Worm (Caenorhabditis elegans) whole organism, L4 larva: ENCODE measurements around the gene pms-2.

Experiments
- F44E2.7 ChIP-seq: fragments of 200-800 bp; sonication (Bioruptor generic); IDR thresholded peaks from 2 replicates; pipeline ENCODE4 v2.1.2; 2022; ENCODE audit warnings: missing genetic modification characterization, missing compliant biosample characterization
- T20F7.1 ChIP-seq: fragments of 200-800 bp; sonication (Bioruptor generic); optimal IDR thresholded peaks from 2 replicates; lab custom pipeline; 2018; ENCODE audit warnings: mild to moderate bottlenecking, missing genetic modification characterization, missing compliant biosample characterization
- Y105C5A.15 ChIP-seq: fragments of 200-800 bp; sonication (Bioruptor generic); IDR thresholded peaks from 2 replicates; pipeline ENCODE4 v1.3.6; 2022; ENCODE audit warnings: missing genetic modification characterization, missing compliant biosample characterization
- ZK337.2 ChIP-seq: fragments of 200-800 bp; sonication (Bioruptor generic); IDR thresholded peaks from 2 replicates; pipeline ENCODE4 v1.3.6; 2022; ENCODE audit warnings: missing genetic modification reagents, missing genetic modification characterization, missing compliant biosample characterization
- ZK546.5 ChIP-seq, 2 experiments: sonication (generic microtip); optimal IDR thresholded peaks; 2 replicates each; lab custom pipeline; 2017; ENCODE audit warnings: missing biosample characterization in 2 of 2, missing genetic modification characterization in 2 of 2
- aha-1 ChIP-seq: fragments of 150-350 bp; peaks from one replicate; lab custom pipeline; 2014; ENCODE audit warnings: missing biosample characterization, missing genetic modification characterization
- attf-4 ChIP-seq: sonication (generic microtip); optimal IDR thresholded peaks from 3 replicates; lab custom pipeline; 2017; ENCODE audit warnings: missing biosample characterization, missing genetic modification characterization
- ceh-28 ChIP-seq: fragments of 150-350 bp; optimal IDR thresholded peaks from 2 replicates; lab custom pipeline; 2014; ENCODE audit warnings: missing biosample characterization, missing genetic modification reagents, missing genetic modification characterization
- dmd-6 ChIP-seq: fragments of 200-800 bp; sonication (Bioruptor generic); IDR thresholded peaks from 2 replicates; pipeline ENCODE4 v1.3.6; 2022; ENCODE audit warnings: missing genetic modification reagents, missing genetic modification characterization, missing compliant biosample characterization
- dpl-1 ChIP-seq: fragments of 150-350 bp; optimal IDR thresholded peaks from 2 replicates; lab custom pipeline; 2014; ENCODE audit warnings: missing biosample characterization, missing genetic modification reagents, missing genetic modification characterization
- duxl-1 ChIP-seq: sonication (generic microtip); optimal IDR thresholded peaks from 2 replicates; lab custom pipeline; 2016; ENCODE audit warnings: mild to moderate bottlenecking, missing genetic modification characterization, moderate library complexity, missing compliant biosample characterization; ENCODE audit not compliant: poor library complexity
- dve-1 ChIP-seq: sonication (generic microtip); optimal IDR thresholded peaks from 2 replicates; lab custom pipeline; 2017; ENCODE audit warnings: antibody characterized with exemption, mild to moderate bottlenecking, missing genetic modification characterization, missing compliant biosample characterization; ENCODE audit not compliant: insufficient read depth
- fkh-10 ChIP-seq: fragments of 150-350 bp; optimal IDR thresholded peaks from 2 replicates; lab custom pipeline; 2014; ENCODE audit warnings: missing biosample characterization, missing genetic modification reagents, missing genetic modification characterization
- fos-1 ChIP-seq: fragments of 150-350 bp; optimal IDR thresholded peaks from 2 replicates; lab custom pipeline; 2014; ENCODE audit warnings: missing biosample characterization, missing genetic modification characterization
- hlh-11 ChIP-seq: fragments of 200-800 bp; sonication (Bioruptor generic); optimal IDR thresholded peaks from 2 replicates; lab custom pipeline; 2018; ENCODE audit warnings: mild to moderate bottlenecking, missing genetic modification characterization, missing compliant biosample characterization
- hlh-30 ChIP-seq: sonication (generic microtip); optimal IDR thresholded peaks from 2 replicates; lab custom pipeline; 2017; ENCODE audit warnings: antibody characterized with exemption, mild to moderate bottlenecking, missing genetic modification characterization, missing compliant biosample characterization; ENCODE audit not compliant: insufficient read depth
- lin-13 ChIP-seq: fragments of 150-350 bp; optimal IDR thresholded peaks from 2 replicates; lab custom pipeline; 2014; ENCODE audit warnings: missing biosample characterization, missing genetic modification reagents, missing genetic modification characterization
- lir-3 ChIP-seq: sonication (generic microtip); optimal IDR thresholded peaks from 2 replicates; lab custom pipeline; 2016; ENCODE audit warnings: mild to moderate bottlenecking, missing genetic modification characterization, missing compliant biosample characterization
- lsy-2 ChIP-seq, 2 experiments: fragments of 150-350 bp in 1 of 2; sonication (generic microtip) in 1 of 2; optimal IDR thresholded peaks; 2 replicates each; lab custom pipeline; 2014 to 2017; ENCODE audit warnings: missing biosample characterization in 2 of 2, missing genetic modification characterization in 2 of 2
- mep-1 ChIP-seq: fragments of 150-350 bp; sonication (generic microtip); optimal IDR thresholded peaks from 3 replicates; lab custom pipeline; 2014; ENCODE audit warnings: missing biosample characterization, missing genetic modification characterization
- mes-2 ChIP-seq: sonication (generic microtip); optimal IDR thresholded peaks from 2 replicates; lab custom pipeline; 2016; ENCODE audit warnings: missing genotype, mild to moderate bottlenecking, missing genetic modification characterization, missing compliant biosample characterization; ENCODE audit not compliant: poor library complexity, severe bottlenecking
- mxl-3 ChIP-seq: fragments of 200-800 bp; sonication (Bioruptor generic); optimal IDR thresholded peaks from 2 replicates; lab custom pipeline; 2018; ENCODE audit warnings: mild to moderate bottlenecking, missing genetic modification characterization, missing compliant biosample characterization
- nhr-111 ChIP-seq: fragments of 200-800 bp; sonication (Bioruptor generic); optimal IDR thresholded peaks from 2 replicates; lab custom pipeline; 2018; ENCODE audit warnings: mild to moderate bottlenecking, missing genetic modification characterization, missing compliant biosample characterization
- nhr-25 ChIP-seq: sonication (generic microtip); optimal IDR thresholded peaks from 2 replicates; lab custom pipeline; 2017; ENCODE audit warnings: missing genetic modification characterization, mild to moderate bottlenecking, missing compliant biosample characterization, antibody characterized with exemption, moderate library complexity, borderline replicate concordance; ENCODE audit not compliant: insufficient read depth
- nhr-28 ChIP-seq: fragments of 150-350 bp; optimal IDR thresholded peaks from 2 replicates; lab custom pipeline; 2014; ENCODE audit warnings: missing biosample characterization, missing genetic modification characterization
- nhr-42 ChIP-seq: fragments of 200-800 bp; sonication (Bioruptor generic); IDR thresholded peaks from 2 replicates; pipeline ENCODE4 v1.3.6; 2022; ENCODE audit warnings: missing genetic modification characterization, missing compliant biosample characterization
- nhr-48 ChIP-seq: sonication (generic microtip); optimal IDR thresholded peaks from 2 replicates; lab custom pipeline; 2016; ENCODE audit warnings: mild to moderate bottlenecking, missing genetic modification characterization, missing compliant biosample characterization
- nhr-76 ChIP-seq: fragments of 150-350 bp; optimal IDR thresholded peaks from 2 replicates; lab custom pipeline; 2014; ENCODE audit warnings: missing biosample characterization, missing genetic modification characterization
- nhr-77 ChIP-seq: fragments of 150-350 bp; optimal IDR thresholded peaks from 2 replicates; lab custom pipeline; 2014; ENCODE audit warnings: missing biosample characterization, missing genetic modification characterization
- php-3 ChIP-seq: fragments of 200-800 bp; sonication (Bioruptor generic); IDR thresholded peaks from 2 replicates; pipeline ENCODE4 v1.3.6; 2022; ENCODE audit warnings: missing genetic modification reagents, missing genetic modification characterization, missing compliant biosample characterization
- rbr-2 ChIP-seq: sonication (generic microtip); optimal IDR thresholded peaks from 2 replicates; lab custom pipeline; 2016; ENCODE audit warnings: missing genotype, missing genetic modification characterization, missing compliant biosample characterization
- snpc-1.2 ChIP-seq: fragments of 200-800 bp; sonication (Bioruptor generic); IDR thresholded peaks from 2 replicates; pipeline ENCODE4 v1.3.6; 2022; ENCODE audit warnings: missing genetic modification reagents, missing genetic modification characterization, missing compliant biosample characterization
- spr-1 ChIP-seq: sonication (generic microtip); optimal IDR thresholded peaks from 2 replicates; lab custom pipeline; 2016; ENCODE audit warnings: mild to moderate bottlenecking, missing genetic modification characterization, missing compliant biosample characterization
- tag-97 ChIP-seq: fragments of 200-800 bp; sonication (Bioruptor generic); IDR thresholded peaks from 2 replicates; pipeline ENCODE4 v1.3.6; 2022; ENCODE audit warnings: missing genetic modification characterization, missing compliant biosample characterization
- tra-1 ChIP-seq: fragments of 200-800 bp; sonication (Bioruptor generic); IDR thresholded peaks from 2 replicates; pipeline ENCODE4 v1.3.6; 2022; ENCODE audit warnings: missing genetic modification reagents, missing genetic modification characterization, missing compliant biosample characterization
- unc-130 ChIP-seq: sonication (generic microtip); optimal IDR thresholded peaks from 2 replicates; lab custom pipeline; 2016; ENCODE audit warnings: missing genetic modification reagents, missing genetic modification characterization, missing compliant biosample characterization
- unc-62 ChIP-seq, 3 experiments: fragments of 150-350 bp in 1 of 3; sonication (generic microtip); optimal IDR thresholded peaks in 2 of 3; peaks in 1 of 3; 1 replicate in 1 of 3; 2 replicates in 2 of 3; lab custom pipeline; 2014 to 2017; ENCODE audit warnings: missing biosample characterization in 3 of 3, missing genetic modification characterization in 3 of 3, missing genetic modification reagents in 3 of 3, missing genotype in 1 of 3
- zag-1 ChIP-seq: fragments of 150-350 bp; optimal IDR thresholded peaks from 2 replicates; lab custom pipeline; 2014; ENCODE audit warnings: missing biosample characterization, missing genetic modification characterization
- zfp-2 ChIP-seq: sonication (generic microtip); optimal IDR thresholded peaks from 2 replicates; lab custom pipeline; 2016; ENCODE audit warnings: mild to moderate bottlenecking, missing genetic modification characterization, missing compliant biosample characterization
- ztf-11 ChIP-seq: fragments of 150-350 bp; optimal IDR thresholded peaks from 2 replicates; lab custom pipeline; 2014; ENCODE audit warnings: missing biosample characterization, missing genetic modification characterization

The pms-2 gene

ce11 chrV:11616813-11617212 lies 46.4 kb upstream of the pms-2 start (continued):
- TF ChIP-seq ZK546.5 (tag; optimal IDR thresholded peaks at IDR 0.05; lab: Kevin White, UChicago) (no peak), fos-1 (tag; lab: Kevin White, UChicago) (no peak)

ce11 chrV:11615948-11616681 lies 45.7 kb upstream of the pms-2 start, which contains the start of gene nlp-24:
TSS of gene nlp-24 (plus strand) at chrV:11616376.
- no peak for TF ChIP-seq nhr-111 (GFP tag; lab: Kevin White, UChicago)
- peak; percentile 79 for TF ChIP-seq nhr-25 (tag; lab: Kevin White, UChicago)
- TF ChIP-seq rbr-2 (tag; lab: Kevin White, UChicago), result peak; percentile 5
- peak; percentile 30 for TF ChIP-seq hlh-30 (tag; lab: Kevin White, UChicago)
- TF ChIP-seq mes-2 (tag; lab: Kevin White, UChicago), result peak; percentile 14
- TF ChIP-seq duxl-1 (tag; lab: Kevin White, UChicago), result no peak
- TF ChIP-seq nhr-42 (GFP tag; lab: Robert Waterston, UW), result peak; percentile 37; the same call in 1 of the 2 replicates
- TF ChIP-seq nhr-76 (tag; lab: Kevin White, UChicago), result peak; percentile 16
- TF ChIP-seq lir-3 (tag; lab: Kevin White, UChicago), result no peak
- peak in 1 of 2 experiments; percentile 4 for TF ChIP-seq lsy-2 (tag; optimal IDR thresholded peaks at IDR 0.05; lab: Kevin White, UChicago)
- TF ChIP-seq unc-62 (GFP tag; optimal IDR thresholded peaks at IDR 0.05 in 1 of 2; lab: Kevin White, UChicago), result no peak
- TF ChIP-seq unc-62 (tag; optimal IDR thresholded peaks at IDR 0.05; lab: Kevin White, UChicago), result peak; percentile 7
- TF ChIP-seq lin-13 (GFP tag; lab: Kevin White, UChicago), result no peak
- peak; percentile 36 for TF ChIP-seq dve-1 (tag; lab: Kevin White, UChicago)
- peak; percentile 40 for TF ChIP-seq nhr-28 (tag; lab: Kevin White, UChicago)
- peak; percentile 45 for TF ChIP-seq dmd-6 (GFP tag; lab: Robert Waterston, UW)
- TF ChIP-seq hlh-11 (tag; lab: Kevin White, UChicago), result peak; percentile 22

ce11 chrV:11614805-11615497 lies 44.5 kb upstream of the pms-2 start:
- TF ChIP-seq F44E2.7 (no peak), dpl-1 (GFP tag; lab: Kevin White, UChicago) (no peak), hlh-30 (tag; lab: Kevin White, UChicago) (peak; percentile 76), Y105C5A.15 (no peak), php-3 (GFP tag; lab: Robert Waterston, UW) (0 out of 2 replicates have a peak, but pooled peaks have one; percentile 16), fkh-10 (GFP tag; lab: Kevin White, UChicago) (no peak), aha-1 (peak; percentile 93), mep-1 (peak; percentile 26), ZK337.2 (GFP tag; lab: Robert Waterston, UW) (no peak), hlh-11 (tag; lab: Kevin White, UChicago) (peak; percentile 52), nhr-48 (tag; lab: Kevin White, UChicago) (peak; percentile 65), nhr-77 (no peak), unc-130 (GFP tag; lab: Kevin White, UChicago) (no peak), zag-1 (tag; lab: Kevin White, UChicago) (no peak), snpc-1.2 (GFP tag; lab: Robert Waterston, UW) (no peak), unc-62 (GFP tag; optimal IDR thresholded peaks at IDR 0.05 in 1 of 2; lab: Kevin White, UChicago) (no peak), unc-62 (tag; optimal IDR thresholded peaks at IDR 0.05; lab: Kevin White, UChicago) (no peak), tra-1 (GFP tag; lab: Robert Waterston, UW) (no peak), nhr-28 (tag; lab: Kevin White, UChicago) (peak; percentile 68), lsy-2 (tag; optimal IDR thresholded peaks at IDR 0.05; lab: Kevin White, UChicago) (peak in 1 of 2 experiments; percentile 37), tag-97 (no peak), ztf-11 (no peak), mes-2 (tag; lab: Kevin White, UChicago) (no peak), ceh-28 (tag; lab: Kevin White, UChicago) (no peak), dmd-6 (GFP tag; lab: Robert Waterston, UW) (peak; percentile 85), dve-1 (tag; lab: Kevin White, UChicago) (peak; percentile 81), T20F7.1 (GFP tag; lab: Kevin White, UChicago) (peak; percentile 31), zfp-2 (tag; lab: Kevin White, UChicago) (no peak), nhr-25 (tag; lab: Kevin White, UChicago) (peak; percentile 85), attf-4 (no peak), spr-1 (tag; lab: Kevin White, UChicago) (no peak), mxl-3 (GFP tag; lab: Kevin White, UChicago) (peak; percentile 50)
